Worm (Caenorhabditis elegans) whole organism, L4/young adult: ENCODE results near the gene glc-4.

Experiments
- W03F9.2 ChIP-seq: fragments of 150-350 bp; optimal IDR thresholded peaks from 2 replicates; lab custom pipeline; 2014; ENCODE audit warnings: missing biosample characterization, missing genetic modification characterization
- dao-5 ChIP-seq: sonication (generic microtip); optimal IDR thresholded peaks from 2 replicates; lab custom pipeline; 2016; ENCODE audit warnings: missing genotype, missing genetic modification characterization, moderate library complexity, missing compliant biosample characterization
- him-1 ChIP-seq: sonication (generic microtip); optimal IDR thresholded peaks from 2 replicates; lab custom pipeline; 2016; ENCODE audit warnings: missing genotype, missing genetic modification reagents, missing genetic modification characterization, missing compliant biosample characterization

Gene glc-4

DNA sequence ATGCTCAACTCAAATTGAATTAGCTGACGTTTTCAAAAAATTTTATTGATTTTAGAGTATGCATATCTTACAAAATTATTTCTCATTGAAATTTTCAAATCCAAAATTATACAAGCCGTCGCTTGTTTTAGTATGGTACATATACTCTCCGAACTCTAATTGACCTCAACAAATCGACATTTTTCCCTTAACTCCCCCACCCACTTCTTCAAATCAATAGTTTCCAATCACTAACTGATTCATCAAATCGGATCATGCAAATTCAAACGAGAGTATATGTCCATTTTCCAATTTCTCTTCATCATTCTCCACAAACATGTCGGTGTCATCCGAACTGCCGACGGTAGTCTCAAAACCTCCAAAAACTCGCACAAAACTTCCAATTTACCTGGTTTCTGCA is 14.4 kb upstream of the glc-4 start, which contains the start of gene E04F6.4:
TSS of gene E04F6.4 (plus strand) at position 301 of the 400 bp plus-strand sequence.
- TF ChIP-seq W03F9.2: no peak
- no peak for TF ChIP-seq dao-5
- no peak for TF ChIP-seq him-1 (tag; lab: Kevin White, UChicago)

DNA sequence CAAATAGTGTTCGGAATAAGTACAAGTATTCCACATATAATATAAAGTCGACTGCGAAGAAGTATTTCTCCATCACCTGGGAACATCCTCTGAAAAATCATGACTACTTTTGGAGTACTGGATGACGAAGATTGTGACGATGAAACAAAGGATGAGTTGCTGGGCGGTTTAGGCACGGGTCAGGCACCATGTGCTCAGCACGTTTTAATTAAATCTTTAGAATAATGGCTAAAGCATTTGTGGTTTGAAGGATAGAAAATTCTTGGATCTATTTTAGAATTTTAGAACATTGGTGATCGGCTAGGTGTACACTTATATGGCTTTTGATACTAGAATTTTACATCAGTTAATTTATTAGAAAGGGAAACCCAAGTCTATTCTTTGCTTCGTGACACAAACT is 12.4 kb upstream of the glc-4 start, which contains the start of gene C27H5.6:
TSS of gene C27H5.6 (minus strand) at position 101 of the 400 bp plus-strand sequence.
- TF ChIP-seq him-1 (tag; lab: Kevin White, UChicago) (no peak), dao-5 (no peak), W03F9.2 (no peak)

DNA sequence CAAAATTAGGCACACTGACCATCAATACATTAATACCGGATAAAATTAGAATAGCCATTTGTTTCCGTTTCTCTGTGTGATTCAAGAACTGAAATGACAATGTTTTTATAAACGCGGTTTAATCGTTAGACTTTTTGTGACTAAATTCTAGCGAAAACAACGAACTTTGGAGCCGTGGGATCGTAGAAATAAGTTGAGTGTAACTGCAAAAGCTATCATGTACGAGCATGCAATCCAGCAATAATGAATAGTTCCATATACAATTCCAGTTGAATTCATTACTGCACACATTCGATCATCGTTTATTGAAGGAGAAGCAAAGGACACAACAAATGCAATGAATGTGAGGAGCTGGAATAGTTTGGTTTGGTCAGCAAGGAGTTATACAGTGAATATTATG is 11.4 kb upstream of the glc-4 start:
- TF ChIP-seq him-1 (tag; lab: Kevin White, UChicago) (no peak), dao-5 (no peak), W03F9.2 (no peak)

DNA sequence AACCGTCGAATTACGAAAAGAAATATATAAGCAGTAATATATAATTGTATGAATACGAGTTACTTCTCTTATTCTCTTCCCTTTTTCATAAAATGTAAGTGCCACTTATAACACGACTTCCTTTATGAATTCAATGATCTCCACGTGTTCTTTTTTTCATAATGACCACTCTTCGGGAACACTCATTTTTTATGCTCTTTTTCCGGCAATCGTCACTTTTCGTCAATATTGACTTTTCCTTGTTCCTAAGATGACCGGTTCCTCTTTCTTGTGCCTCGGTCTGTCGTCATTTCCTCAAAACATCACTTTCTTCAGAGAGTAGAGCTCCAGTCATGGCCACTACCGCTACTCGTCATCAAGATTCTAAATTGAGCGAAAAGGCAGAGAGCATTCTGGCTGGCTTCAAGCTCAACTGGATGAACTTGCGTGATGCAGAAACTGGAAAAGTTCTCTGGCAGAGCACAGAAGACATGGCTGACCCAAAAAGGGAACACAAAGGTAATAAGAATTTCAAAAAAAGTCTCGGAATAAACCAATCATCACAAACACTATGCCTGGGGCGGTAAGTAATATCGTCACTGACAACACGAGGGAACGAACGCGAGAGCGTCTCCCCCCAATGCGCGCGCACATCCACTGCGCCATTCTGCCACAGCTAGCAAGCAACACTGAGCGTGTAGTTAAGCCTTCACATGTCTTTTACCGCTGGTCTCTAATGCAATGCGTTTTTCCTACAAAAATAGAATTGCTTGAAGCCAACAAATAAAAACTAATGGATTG is 8.9 kb upstream of the glc-4 start, which contains the start of gene pdl-1:
TSS of gene pdl-1 (plus strand) at position 309 of the 780 bp plus-strand sequence.
- TF ChIP-seq him-1 (tag; lab: Kevin White, UChicago) (peak; percentile 80), dao-5 (peak; percentile 94), W03F9.2 (peak; percentile 51)

DNA sequence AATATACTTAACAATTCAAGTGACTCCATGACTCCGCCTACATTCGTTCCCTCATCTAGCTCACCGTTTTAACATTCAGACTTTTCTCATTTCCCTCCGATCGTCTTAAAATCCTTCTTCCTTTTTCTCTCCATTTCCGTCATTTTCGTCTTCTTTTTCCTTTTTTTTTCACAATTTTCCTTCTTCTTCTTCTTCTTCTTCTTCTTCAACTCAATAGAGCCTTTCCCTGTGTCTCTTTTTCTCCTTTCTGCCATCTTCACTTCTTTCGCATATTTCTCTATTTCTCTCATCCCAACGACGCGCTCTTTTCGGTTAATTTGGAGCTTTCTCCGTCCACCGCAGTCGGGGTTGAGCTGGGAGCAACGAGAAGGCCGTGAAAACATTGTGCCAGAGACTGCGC is 7.9 kb upstream of the glc-4 start:
- TF ChIP-seq W03F9.2 (no peak), him-1 (tag; lab: Kevin White, UChicago) (no peak), dao-5 (no peak)

DNA sequence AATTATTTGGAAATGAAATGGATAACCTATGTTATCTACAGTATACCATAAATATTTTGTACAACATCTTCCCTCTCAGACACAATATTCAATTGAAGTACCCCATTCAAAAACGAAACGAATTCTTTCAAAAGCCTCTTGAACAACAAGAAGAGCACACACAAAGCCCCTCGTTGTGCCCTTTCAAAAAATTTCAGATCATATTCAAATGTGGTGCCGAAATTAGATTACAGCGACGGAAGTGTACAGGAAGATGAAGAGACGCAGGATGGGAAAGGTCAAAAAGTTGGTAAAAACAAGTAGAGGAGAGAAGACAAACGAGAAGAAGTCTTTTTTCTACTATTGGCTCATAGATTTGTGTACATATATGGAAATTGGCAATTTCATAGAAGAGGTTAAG is 1.4 kb upstream of the glc-4 start:
- TF ChIP-seq him-1 (tag; lab: Kevin White, UChicago) (no peak), W03F9.2 (no peak)

DNA sequence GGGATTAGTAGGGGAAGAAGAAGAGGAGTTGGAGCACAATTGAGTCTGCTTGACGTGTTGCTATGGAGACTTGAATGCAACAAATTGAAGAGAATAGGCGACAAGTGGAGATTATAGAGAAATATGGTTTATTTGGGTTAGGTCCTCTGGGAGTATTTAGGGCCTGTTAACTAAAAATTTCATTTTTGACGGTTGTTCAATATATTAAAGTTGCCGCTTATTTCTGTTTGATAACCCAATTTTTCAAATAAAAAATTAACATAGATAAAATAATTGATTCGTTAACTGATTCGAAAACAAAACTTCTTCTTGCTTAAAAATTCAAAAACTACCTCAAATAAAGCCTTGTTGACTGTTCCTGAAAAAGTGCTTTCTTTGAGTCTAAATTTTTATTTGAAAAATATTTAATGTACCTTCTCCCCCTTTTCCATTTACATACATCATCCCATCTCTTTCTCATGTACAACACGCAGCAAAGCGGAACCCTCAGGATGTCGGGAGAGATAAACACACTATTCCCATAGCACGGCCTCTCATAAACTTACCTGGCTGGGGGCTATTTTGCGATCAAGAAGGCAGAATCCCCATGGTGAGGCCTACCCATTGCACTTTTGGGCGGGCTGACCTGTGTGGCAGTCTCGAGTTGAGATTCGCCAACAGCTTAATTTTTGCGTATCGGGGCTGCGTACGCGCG is 3.3 kb downstream of the glc-4 start, which contains the start of gene dyf-13:
TSS of gene dyf-13 (minus strand) at position 51 of the 694 bp plus-strand sequence.
- no peak for TF ChIP-seq him-1 (tag; lab: Kevin White, UChicago)
- TF ChIP-seq W03F9.2: no peak
- TF ChIP-seq dao-5: no peak

DNA sequence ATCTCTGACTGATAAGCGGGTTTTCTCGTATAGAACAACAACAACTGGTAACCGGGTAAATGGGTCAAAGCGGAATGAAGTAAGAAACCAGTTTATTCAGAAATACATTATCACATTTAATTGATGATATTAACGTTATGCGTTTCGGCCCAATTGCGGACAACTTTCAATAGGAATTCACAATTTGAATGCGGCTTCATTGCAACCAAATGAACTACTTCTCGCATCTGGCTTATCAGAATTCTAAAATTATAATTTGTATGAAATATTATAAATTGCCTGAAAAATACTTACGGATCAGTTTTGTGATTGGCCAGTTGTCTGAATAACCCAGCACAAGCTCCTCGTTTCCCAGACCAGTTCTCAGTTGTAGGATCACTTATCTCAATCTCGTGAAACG is 6.0 kb downstream of the glc-4 start, which contains the start of gene col-36:
TSS of gene col-36 (minus strand) at position 101 of the 400 bp plus-strand sequence.
- TF ChIP-seq him-1 (tag; lab: Kevin White, UChicago) (no peak), dao-5 (no peak), W03F9.2 (no peak)

DNA sequence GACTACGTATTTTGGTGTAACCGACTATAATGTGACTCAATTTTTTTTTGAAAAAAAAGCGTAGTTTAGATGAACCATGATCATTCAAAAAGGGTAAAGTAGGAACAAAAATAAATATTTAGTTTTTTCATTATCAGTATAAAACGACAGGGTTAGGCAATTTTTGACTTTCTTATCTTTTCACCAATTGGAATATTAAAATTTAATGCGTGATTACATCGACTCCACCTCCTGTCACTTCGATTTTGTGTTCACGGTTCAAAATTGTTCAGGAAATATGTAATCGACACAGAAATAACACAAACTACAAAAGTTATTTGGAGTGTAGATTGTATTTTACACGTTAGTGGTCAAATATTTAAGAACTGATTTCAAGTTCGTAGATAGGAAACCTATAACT is 8.0 kb downstream of the glc-4 start:
- no peak for TF ChIP-seq dao-5
- TF ChIP-seq W03F9.2: no peak
- no peak for TF ChIP-seq him-1 (tag; lab: Kevin White, UChicago)

DNA sequence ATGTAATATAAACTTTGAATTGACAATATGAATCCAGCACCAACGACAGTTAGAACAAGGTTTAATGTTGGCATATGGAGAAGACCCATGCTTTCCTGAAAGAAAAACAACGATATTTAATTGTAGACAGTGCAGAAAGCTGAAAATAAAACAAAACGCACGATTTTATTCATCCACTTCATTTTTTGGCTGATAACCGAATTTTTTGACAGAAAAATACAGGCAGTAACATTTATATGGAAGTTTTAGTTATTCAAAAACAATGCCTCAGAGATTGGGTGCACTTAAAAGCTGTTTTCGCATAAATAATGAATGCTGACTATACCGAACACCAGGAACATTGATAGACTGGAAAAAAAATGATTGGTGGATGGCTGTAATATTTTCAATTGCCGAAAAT is 9.0 kb downstream of the glc-4 start, which contains the start of gene mfsd-13.2:
TSS of gene mfsd-13.2 (minus strand) at position 101 of the 400 bp plus-strand sequence.
- TF ChIP-seq dao-5 (no peak), him-1 (tag; lab: Kevin White, UChicago) (no peak), W03F9.2 (no peak)

DNA sequence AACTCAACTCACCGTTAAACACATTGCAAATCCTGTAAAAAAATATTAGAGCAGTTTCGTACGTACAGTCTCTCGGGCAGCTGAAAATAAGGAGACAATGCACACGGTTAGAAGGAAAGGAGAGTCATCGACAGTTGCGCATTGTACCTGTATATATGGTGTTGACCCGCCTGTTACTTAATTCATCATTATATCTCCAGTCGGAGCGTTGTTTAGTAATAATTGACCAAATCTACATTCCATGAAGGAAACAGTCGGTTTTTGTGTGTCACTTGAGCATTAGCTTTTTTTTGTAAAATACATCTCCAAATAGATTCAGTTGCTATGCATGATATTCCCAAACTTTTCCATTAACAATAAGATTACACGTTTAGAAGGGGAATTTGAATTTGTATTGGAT is 13.2 kb downstream of the glc-4 start, which contains the start of gene C27H5.12:
TSS of gene C27H5.12 (minus strand) at position 101 of the 400 bp plus-strand sequence.
- TF ChIP-seq him-1 (tag; lab: Kevin White, UChicago): no peak
- TF ChIP-seq dao-5: no peak
- TF ChIP-seq W03F9.2: no peak

DNA sequence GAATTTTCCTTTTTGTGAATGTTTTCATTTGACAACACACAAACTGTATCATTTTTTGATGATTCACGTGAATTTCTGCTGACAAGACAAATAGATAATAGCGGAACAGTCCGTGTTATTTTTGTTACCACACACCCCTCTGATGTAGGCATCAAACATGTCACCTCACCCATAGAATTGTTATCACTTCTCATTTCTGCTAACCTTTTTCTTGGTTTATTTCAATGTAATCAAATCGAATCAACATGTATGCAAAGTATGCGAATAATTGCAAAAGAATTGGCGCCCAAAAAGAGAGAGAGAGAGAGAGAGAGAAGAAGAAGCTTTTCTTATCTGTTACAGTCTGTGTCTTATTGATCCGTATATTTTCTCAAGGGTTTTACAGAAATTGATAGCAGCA is 17.3 kb downstream of the glc-4 start:
- TF ChIP-seq dao-5 (no peak), him-1 (tag; lab: Kevin White, UChicago) (no peak), W03F9.2 (no peak)

DNA sequence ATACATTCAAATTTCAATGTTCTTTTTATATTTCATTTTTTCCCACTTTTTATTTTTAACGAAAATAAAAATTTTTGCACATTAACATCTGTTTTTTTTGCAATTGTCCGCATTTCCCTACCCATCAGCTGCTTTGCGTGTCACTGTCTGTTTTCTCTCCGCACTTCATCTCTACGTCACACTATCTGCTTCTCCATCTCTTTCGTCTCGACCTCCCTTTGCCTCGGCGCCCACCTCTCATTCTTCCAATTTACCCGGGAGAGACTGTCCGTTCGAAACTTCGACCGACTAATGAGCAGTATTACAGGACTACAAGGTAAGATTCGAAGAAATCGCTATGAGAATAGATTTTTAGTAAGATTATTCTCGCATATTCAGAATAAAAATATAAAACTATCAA is 19.4 kb downstream of the glc-4 start, which contains the start of gene C27H5.2:
TSS of gene C27H5.2 (plus strand) at position 190 of the 400 bp plus-strand sequence.
- TF ChIP-seq W03F9.2: no peak
- no peak for TF ChIP-seq him-1 (tag; lab: Kevin White, UChicago)
- TF ChIP-seq dao-5: no peak

DNA sequence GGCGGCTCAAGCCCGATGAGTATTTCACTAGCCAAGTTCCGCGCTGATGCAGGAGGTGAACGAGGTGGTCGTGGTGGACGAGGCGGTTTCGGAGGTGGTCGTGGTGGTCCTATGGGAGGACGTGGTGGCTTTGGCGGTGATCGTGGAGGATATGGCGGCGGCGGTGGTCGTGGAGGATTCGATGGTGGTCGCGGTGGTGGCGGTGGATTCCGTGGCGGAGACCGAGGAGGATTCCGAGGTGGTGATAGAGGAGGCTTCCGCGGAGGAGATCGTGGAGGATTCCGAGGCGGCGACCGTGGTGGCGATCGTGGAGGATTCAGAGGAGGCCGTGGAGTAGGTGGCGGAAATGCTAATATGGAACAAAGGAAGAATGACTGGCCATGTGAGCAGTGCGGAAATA is 20.0 kb downstream of the glc-4 start:
- TF ChIP-seq him-1 (tag; lab: Kevin White, UChicago) (no peak), W03F9.2 (no peak), dao-5 (no peak)
